Fruit fly (Drosophila melanogaster) whole organism, embryonic: ENCODE data around the gene Osi7.

Source experiments
- ATbp ChIP-seq: fragments of 200-800 bp; sonication (Bioruptor generic); optimal IDR thresholded peaks from 2 replicates; lab custom pipeline; 2017; ENCODE audit warnings: missing biosample characterization, mild to moderate bottlenecking, missing genetic modification characterization, missing genetic modification reagents
- CG10431 ChIP-seq: fragments of 200-800 bp; sonication (Bioruptor generic); optimal IDR thresholded peaks from 3 replicates; lab custom pipeline; 2018; ENCODE audit warnings: missing biosample characterization, mild to moderate bottlenecking, missing genetic modification characterization
- CG10543 ChIP-seq: fragments of 200-800 bp; sonication (Bioruptor generic); optimal IDR thresholded peaks from 3 replicates; lab custom pipeline; 2017; ENCODE audit warnings: missing biosample characterization, mild to moderate bottlenecking, missing genetic modification characterization, moderate library complexity
- CG10565 ChIP-seq: fragments of 200-800 bp; sonication (Bioruptor generic); optimal IDR thresholded peaks from 3 replicates; lab custom pipeline; 2016; ENCODE audit warnings: missing biosample characterization, mild to moderate bottlenecking, missing genetic modification characterization
- CG11398 ChIP-seq: fragments of 200-800 bp; sonication (Bioruptor generic); optimal IDR thresholded peaks from 2 replicates; lab custom pipeline; 2016; ENCODE audit warnings: missing biosample characterization, missing genetic modification characterization
- CG13123 ChIP-seq: fragments of 200-800 bp; sonication (Bioruptor generic); optimal IDR thresholded peaks from 2 replicates; lab custom pipeline; 2016; ENCODE audit warnings: missing biosample characterization, missing genetic modification characterization
- CG13287 ChIP-seq: fragments of 200-800 bp; sonication (Bioruptor generic); IDR thresholded peaks from 2 replicates; pipeline ENCODE4 v1.3.6; 2022; ENCODE audit warnings: missing biosample characterization, missing genetic modification characterization; ENCODE audit not compliant: partially characterized antibody
- CG16863 ChIP-seq: fragments of 200-800 bp; sonication (Bioruptor generic); optimal IDR thresholded peaks from 3 replicates; lab custom pipeline; 2016; ENCODE audit warnings: missing biosample characterization, missing genetic modification characterization
- CG17612 ChIP-seq: fragments of 200-800 bp; sonication (Bioruptor generic); IDR thresholded peaks from 2 replicates; pipeline ENCODE4 v1.3.6; 2022; ENCODE audit warnings: missing biosample characterization, missing genetic modification characterization
- CG17829 ChIP-seq: fragments of 200-800 bp; optimal IDR thresholded peaks from 2 replicates; lab custom pipeline; 2019; ENCODE audit warnings: missing biosample characterization, mild to moderate bottlenecking, missing genetic modification characterization, moderate library complexity
- CG2116 ChIP-seq: fragments of 200-800 bp; sonication (Bioruptor generic); optimal IDR thresholded peaks from 3 replicates; lab custom pipeline; 2018; ENCODE audit warnings: missing biosample characterization, mild to moderate bottlenecking, missing genetic modification characterization
- CG2199 ChIP-seq: fragments of 200-800 bp; sonication (Bioruptor generic); IDR thresholded peaks from 3 replicates; pipeline ENCODE4 v1.3.6; 2022; ENCODE audit warnings: missing biosample characterization, missing genetic modification characterization
- CG2202 ChIP-seq: fragments of 200-800 bp; sonication (Bioruptor generic); optimal IDR thresholded peaks from 2 replicates; lab custom pipeline; 2018; ENCODE audit warnings: missing biosample characterization, mild to moderate bottlenecking, missing genetic modification characterization
- CG2875 ChIP-seq: fragments of 200-800 bp; sonication (Bioruptor generic); optimal IDR thresholded peaks from 2 replicates; lab custom pipeline; 2017; ENCODE audit warnings: missing biosample characterization, mild to moderate bottlenecking, missing genetic modification characterization, missing genetic modification reagents
- CG30403 ChIP-seq: fragments of 200-800 bp; sonication (Bioruptor generic); optimal IDR thresholded peaks from 3 replicates; lab custom pipeline; 2016; ENCODE audit warnings: missing biosample characterization, missing genetic modification characterization
- CG31224 ChIP-seq: fragments of 200-800 bp; sonication (Bioruptor generic); IDR thresholded peaks from 2 replicates; pipeline ENCODE4 v1.3.6; 2022; ENCODE audit warnings: missing biosample characterization, missing genetic modification characterization
- CG33213 ChIP-seq: fragments of 200-800 bp; sonication (Bioruptor generic); optimal IDR thresholded peaks from 3 replicates; lab custom pipeline; 2016; ENCODE audit warnings: missing biosample characterization, missing genetic modification characterization
- CG6272 ChIP-seq: fragments of 200-800 bp; sonication (Bioruptor generic); IDR thresholded peaks from 2 replicates; pipeline ENCODE4 v1.3.6; 2022; ENCODE audit warnings: missing biosample characterization, missing genetic modification characterization
- CG7372 ChIP-seq: fragments of 200-800 bp; sonication (Bioruptor generic); IDR thresholded peaks from 2 replicates; pipeline ENCODE4 v1.3.6; 2022; ENCODE audit warnings: missing biosample characterization, missing genetic modification characterization
- CG7987 ChIP-seq: fragments of 200-800 bp; sonication (Bioruptor generic); optimal IDR thresholded peaks from 2 replicates; lab custom pipeline; 2018; ENCODE audit warnings: missing biosample characterization, mild to moderate bottlenecking, missing genetic modification characterization, moderate library complexity
- CG8478 ChIP-seq: fragments of >200 bp; optimal IDR thresholded peaks from 2 replicates; lab custom pipeline; 2018
- CG8765 ChIP-seq: fragments of 200-800 bp; sonication (Bioruptor generic); IDR thresholded peaks from 2 replicates; pipeline ENCODE4 v1.3.6; 2022; ENCODE audit warnings: missing biosample characterization, missing genetic modification characterization
- CTCF ChIP-seq: fragments of 200-800 bp; sonication (Bioruptor generic); optimal IDR thresholded peaks from 2 replicates; lab custom pipeline; 2017; ENCODE audit warnings: missing biosample characterization, mild to moderate bottlenecking, missing genetic modification characterization, moderate library complexity
- Doc2 ChIP-seq: fragments of 200-800 bp; sonication (Bioruptor generic); IDR thresholded peaks from 2 replicates; pipeline ENCODE4 v1.3.6; 2022; ENCODE audit warnings: missing biosample characterization, missing genetic modification characterization
- Elba2 ChIP-seq: fragments of 200-800 bp; sonication (Bioruptor generic); optimal IDR thresholded peaks from 3 replicates; lab custom pipeline; 2016; ENCODE audit warnings: missing biosample characterization, missing genetic modification characterization
- Fer2 ChIP-seq: fragments of 200-800 bp; sonication (Bioruptor generic); optimal IDR thresholded peaks from 2 replicates; lab custom pipeline; 2018; ENCODE audit warnings: missing biosample characterization, mild to moderate bottlenecking, missing genetic modification characterization, moderate library complexity
- Fer3 ChIP-seq: fragments of 200-800 bp; sonication (Bioruptor generic); optimal IDR thresholded peaks from 2 replicates; lab custom pipeline; 2018; ENCODE audit warnings: missing biosample characterization, mild to moderate bottlenecking, missing genetic modification characterization, moderate library complexity
- Hmx ChIP-seq: fragments of 200-800 bp; sonication (Bioruptor generic); optimal IDR thresholded peaks from 2 replicates; lab custom pipeline; 2016; ENCODE audit warnings: missing biosample characterization, missing genetic modification characterization
- Hr3 ChIP-seq: fragments of 200-800 bp; sonication (Bioruptor generic); optimal IDR thresholded peaks from 3 replicates; lab custom pipeline; 2016; ENCODE audit warnings: missing biosample characterization, missing genetic modification characterization
- MTF-1 ChIP-seq: fragments of 200-800 bp; sonication (Bioruptor generic); optimal IDR thresholded peaks from 2 replicates; lab custom pipeline; 2018; ENCODE audit warnings: missing biosample characterization, mild to moderate bottlenecking, missing genetic modification characterization, borderline replicate concordance
- Med ChIP-seq: fragments of 200-800 bp; sonication (Bioruptor generic); peaks from one replicate; lab custom pipeline; 2016; ENCODE audit warnings: missing biosample characterization, missing genetic modification characterization, mild to moderate bottlenecking, inconsistent platforms, moderate library complexity
- Mes4 ChIP-seq: fragments of 200-800 bp; sonication (Bioruptor generic); optimal IDR thresholded peaks from 2 replicates; lab custom pipeline; 2016; ENCODE audit warnings: missing biosample characterization, missing genetic modification characterization
- NK7.1 ChIP-seq: fragments of 200-800 bp; sonication (Bioruptor generic); optimal IDR thresholded peaks from 3 replicates; lab custom pipeline; 2016; ENCODE audit warnings: missing biosample characterization, missing genetic modification characterization
- Pdp1 ChIP-seq, 2 experiments: fragments of 200-800 bp; sonication (Bioruptor generic); optimal IDR thresholded peaks; 3 replicates each; lab custom pipeline; 2016; ENCODE audit warnings: missing biosample characterization in 2 of 2, missing genetic modification characterization in 2 of 2, mild to moderate bottlenecking in 1 of 2, moderate library complexity in 1 of 2
- Vsx1 ChIP-seq: fragments of 200-800 bp; sonication (Bioruptor generic); optimal IDR thresholded peaks from 2 replicates; lab custom pipeline; 2017; ENCODE audit warnings: missing biosample characterization, mild to moderate bottlenecking, missing genetic modification characterization, missing genetic modification reagents
- ase ChIP-seq: fragments of 200-800 bp; sonication (Bioruptor generic); IDR thresholded peaks from 3 replicates; pipeline ENCODE4 v1.3.6; 2022; ENCODE audit warnings: missing biosample characterization, missing genetic modification characterization
- ci ChIP-seq: fragments of 200-800 bp; sonication (Bioruptor generic); IDR thresholded peaks from 3 replicates; pipeline ENCODE4 v1.3.6; 2022; ENCODE audit warnings: missing biosample characterization, missing genetic modification characterization
- croc ChIP-seq: fragments of 200-800 bp; sonication (Bioruptor generic); conservative IDR thresholded peaks from 3 replicates; pipeline ENCODE4 v1.3.6; 2022; ENCODE audit warnings: missing biosample characterization, missing genetic modification characterization
- crp ChIP-seq, 2 experiments: fragments of 200-800 bp; sonication (Bioruptor generic); optimal IDR thresholded peaks; 2 replicates in 1 of 2; 3 replicates in 1 of 2; lab custom pipeline; 2017; ENCODE audit warnings: missing biosample characterization in 2 of 2, missing genetic modification characterization in 2 of 2, mild to moderate bottlenecking in 1 of 2, moderate library complexity in 1 of 2
- dimm ChIP-seq: fragments of 200-800 bp; sonication (Bioruptor generic); IDR thresholded peaks from 2 replicates; pipeline ENCODE4 v1.3.6; 2022; ENCODE audit warnings: missing biosample characterization, missing genetic modification characterization
- fd64A ChIP-seq: fragments of 200-800 bp; sonication (Bioruptor generic); optimal IDR thresholded peaks from 3 replicates; lab custom pipeline; 2018; ENCODE audit warnings: missing biosample characterization, mild to moderate bottlenecking, missing genetic modification characterization
- gfzf ChIP-seq: fragments of 200-800 bp; sonication (Bioruptor generic); optimal IDR thresholded peaks from 2 replicates; lab custom pipeline; 2016; ENCODE audit warnings: missing biosample characterization, mild to moderate bottlenecking, missing genetic modification characterization, moderate library complexity
- h ChIP-seq: fragments of >200 bp; optimal IDR thresholded peaks from 2 replicates; lab custom pipeline; 2017
- insv ChIP-seq, 2 experiments: fragments of 200-800 bp; sonication (Bioruptor generic); optimal IDR thresholded peaks; 3 replicates each; lab custom pipeline; 2016 to 2018; ENCODE audit warnings: missing biosample characterization in 2 of 2, missing genetic modification characterization in 2 of 2
- kni ChIP-seq: fragments of 200-800 bp; sonication (Bioruptor generic); optimal IDR thresholded peaks from 3 replicates; lab custom pipeline; 2017; ENCODE audit warnings: mild to moderate bottlenecking, missing biosample characterization, missing genetic modification reagents, missing genetic modification characterization
- pum ChIP-seq: fragments of 200-800 bp; sonication (Bioruptor generic); optimal IDR thresholded peaks from 2 replicates; lab custom pipeline; 2016; ENCODE audit warnings: missing biosample characterization, missing genetic modification characterization
- sens ChIP-seq: fragments of 200-800 bp; sonication (Bioruptor generic); peaks from one replicate; lab custom pipeline; 2016; ENCODE audit warnings: missing biosample characterization, missing genetic modification characterization
- sisA ChIP-seq: fragments of 200-800 bp; sonication (Bioruptor generic); IDR thresholded peaks from 2 replicates; pipeline ENCODE4 v1.3.6; 2022; ENCODE audit warnings: missing biosample characterization, missing genetic modification characterization
- slp2 ChIP-seq: fragments of 200-800 bp; sonication (Bioruptor generic); optimal IDR thresholded peaks from 2 replicates; lab custom pipeline; 2016; ENCODE audit warnings: missing biosample characterization, missing genetic modification characterization
- stwl ChIP-seq: fragments of 200-800 bp; sonication (Bioruptor generic); optimal IDR thresholded peaks from 3 replicates; lab custom pipeline; 2018; ENCODE audit warnings: missing biosample characterization, mild to moderate bottlenecking, missing genetic modification characterization, moderate library complexity
- zen2 ChIP-seq: fragments of 200-800 bp; sonication (Bioruptor generic); IDR thresholded peaks from 3 replicates; pipeline ENCODE4 v1.3.6; 2022; ENCODE audit warnings: missing biosample characterization, missing genetic modification characterization; ENCODE audit not compliant: partially characterized antibody

The Osi7 gene

DNA sequence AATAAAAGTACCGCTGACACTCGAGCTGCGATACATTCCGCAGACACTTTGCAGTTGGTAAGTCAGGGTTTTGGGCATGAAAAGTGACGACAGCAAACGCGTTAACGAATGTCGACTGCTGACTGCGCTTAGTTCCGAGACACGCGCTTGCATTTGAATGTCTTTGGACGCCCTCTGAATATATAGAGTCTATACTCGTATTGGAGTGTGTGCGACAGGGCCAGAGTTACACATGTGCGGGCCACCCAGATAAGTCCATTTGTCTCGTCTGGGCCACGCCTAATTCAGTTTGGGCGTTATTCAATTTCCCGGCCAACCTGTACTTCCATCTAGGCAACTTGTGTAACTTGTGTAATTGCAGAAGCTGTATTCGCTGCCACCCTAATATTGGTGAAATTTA lies 41.5 kb downstream of the Osi7 start (continued):
- TF ChIP-seq slp2 (GFP tag; lab: Kevin White, UChicago) (no peak), Doc2 (GFP tag; lab: Robert Waterston, UW) (no peak), Elba2 (GFP tag; lab: Kevin White, UChicago) (no peak), h (no peak), crp (GFP tag; optimal IDR thresholded peaks at IDR 0.05; lab: Kevin White, UChicago) (no peak), Hr3 (GFP tag; lab: Kevin White, UChicago) (no peak), CG11398 (no peak), ase (GFP tag; lab: Robert Waterston, UW) (no peak), CG17612 (no peak), CG6272 (GFP tag; lab: Robert Waterston, UW) (no peak), Vsx1 (GFP tag; lab: Kevin White, UChicago) (no peak), Pdp1 (GFP tag; optimal IDR thresholded peaks at IDR 0.05; lab: Kevin White, UChicago) (peak in 1 of 2 experiments; percentile 24), CG13123 (no peak), croc (no peak), CG10431 (GFP tag; lab: Kevin White, UChicago) (no peak), CG17829 (tag; lab: Kevin White, UChicago) (no peak), CG2202 (no peak), NK7.1 (no peak), Med (peak; percentile 21), CG10565 (GFP tag; lab: Kevin White, UChicago) (no peak), Mes4 (no peak), CG8765 (GFP tag; lab: Robert Waterston, UW) (no peak), fd64A (GFP tag; lab: Kevin White, UChicago) (no peak), kni (peak; percentile 70), sens (GFP tag; lab: Kevin White, UChicago) (peak; percentile 43), insv (GFP tag; optimal IDR thresholded peaks at IDR 0.05; lab: Kevin White, UChicago) (no peak), ci (GFP tag; lab: Robert Waterston, UW) (0 out of 3 replicates have a peak, but pooled peaks have one; percentile 20), CG30403 (GFP tag; lab: Kevin White, UChicago) (no peak), zen2 (no peak), gfzf (GFP tag; lab: Kevin White, UChicago) (no peak), sisA (GFP tag; lab: Robert Waterston, UW) (no peak), CG10543 (no peak), dimm (GFP tag; lab: Robert Waterston, UW) (no peak), CG7987 (GFP tag; lab: Kevin White, UChicago) (no peak), CG2116 (GFP tag; lab: Kevin White, UChicago) (no peak), ATbp (no peak), CG31224 (GFP tag; lab: Robert Waterston, UW) (no peak), CG2875 (no peak), Fer2 (no peak), MTF-1 (GFP tag; lab: Kevin White, UChicago) (no peak), Hmx (GFP tag; lab: Kevin White, UChicago) (no peak), CG2199 (GFP tag; lab: Robert Waterston, UW) (0 out of 3 replicates have a peak, but pooled peaks have one; percentile 52), stwl (tag; lab: Kevin White, UChicago) (no peak), CG13287 (GFP tag; lab: Robert Waterston, UW) (no peak), CTCF (GFP tag; lab: Kevin White, UChicago) (no peak), CG8478 (no peak), CG16863 (GFP tag; lab: Kevin White, UChicago) (no peak), Fer3 (tag; lab: Kevin White, UChicago) (no peak), CG33213 (GFP tag; lab: Kevin White, UChicago) (no peak), CG7372 (no peak), pum (GFP tag; lab: Kevin White, UChicago) (no peak)
